Fruit fly (Drosophila melanogaster) whole organism, embryonic: ENCODE results near the gene CG17349.

Source experiments
- Abd-B ChIP-seq: fragments of 200-800 bp; sonication (Bioruptor generic); optimal IDR thresholded peaks from 2 replicates; lab custom pipeline; 2018; ENCODE audit warnings: missing biosample characterization, mild to moderate bottlenecking, missing genetic modification characterization, moderate library complexity
- Atf3 ChIP-seq: fragments of 200-800 bp; sonication (Bioruptor generic); optimal IDR thresholded peaks from 3 replicates; lab custom pipeline; 2016; ENCODE audit warnings: missing biosample characterization, missing genetic modification characterization
- BtbVII ChIP-seq: fragments of 200-800 bp; sonication (Bioruptor generic); optimal IDR thresholded peaks from 3 replicates; lab custom pipeline; 2017; ENCODE audit warnings: missing biosample characterization, mild to moderate bottlenecking, missing genetic modification characterization
- CG10267 ChIP-seq: fragments of 200-800 bp; sonication (Bioruptor generic); optimal IDR thresholded peaks from 2 replicates; lab custom pipeline; 2018; ENCODE audit warnings: missing biosample characterization, mild to moderate bottlenecking, missing genetic modification characterization, moderate library complexity
- CG10565 ChIP-seq: fragments of 200-800 bp; sonication (Bioruptor generic); optimal IDR thresholded peaks from 3 replicates; lab custom pipeline; 2016; ENCODE audit warnings: missing biosample characterization, mild to moderate bottlenecking, missing genetic modification characterization
- CG11085 ChIP-seq: fragments of 200-800 bp; sonication (Bioruptor generic); IDR thresholded peaks from 2 replicates; pipeline ENCODE4 v1.3.6; 2022; ENCODE audit warnings: missing biosample characterization, missing genetic modification characterization
- CG12104 ChIP-seq: fragments of 200-800 bp; sonication (Bioruptor generic); optimal IDR thresholded peaks from 3 replicates; lab custom pipeline; 2016; ENCODE audit warnings: missing biosample characterization, missing genetic modification characterization
- CG1233 ChIP-seq: fragments of 200-800 bp; sonication (Bioruptor generic); optimal IDR thresholded peaks from 4 replicates; lab custom pipeline; 2018; ENCODE audit warnings: missing biosample characterization, mild to moderate bottlenecking, missing genetic modification characterization
- CG14050 ChIP-seq: fragments of 200-800 bp; sonication (Bioruptor generic); IDR thresholded peaks from 3 replicates; pipeline ENCODE4 v1.3.6; 2022; ENCODE audit warnings: missing biosample characterization, missing genetic modification characterization
- CG15601 ChIP-seq: fragments of 200-800 bp; sonication (Bioruptor generic); optimal IDR thresholded peaks from 3 replicates; lab custom pipeline; 2019; ENCODE audit warnings: missing biosample characterization, mild to moderate bottlenecking, missing genetic modification characterization, moderate library complexity
- CG16813 ChIP-seq: fragments of 200-800 bp; sonication (Bioruptor generic); IDR thresholded peaks from 3 replicates; pipeline ENCODE4 v1.3.6; 2022; ENCODE audit warnings: missing biosample characterization, missing genetic modification characterization; ENCODE audit not compliant: partially characterized antibody
- CG2129 ChIP-seq: fragments of 200-800 bp; sonication (Bioruptor generic); IDR thresholded peaks from 2 replicates; pipeline ENCODE4 v1.3.6; 2022; ENCODE audit warnings: missing biosample characterization, missing genetic modification characterization; ENCODE audit not compliant: partially characterized antibody
- CG2202 ChIP-seq: fragments of 200-800 bp; sonication (Bioruptor generic); optimal IDR thresholded peaks from 2 replicates; lab custom pipeline; 2018; ENCODE audit warnings: missing biosample characterization, mild to moderate bottlenecking, missing genetic modification characterization
- CG2875 ChIP-seq: fragments of 200-800 bp; sonication (Bioruptor generic); optimal IDR thresholded peaks from 2 replicates; lab custom pipeline; 2017; ENCODE audit warnings: missing biosample characterization, mild to moderate bottlenecking, missing genetic modification characterization, missing genetic modification reagents
- CG4404 ChIP-seq: fragments of 200-800 bp; sonication (Bioruptor generic); IDR thresholded peaks from 2 replicates; pipeline ENCODE4 v1.3.6; 2022; ENCODE audit warnings: missing biosample characterization, missing genetic modification characterization
- CG4617 ChIP-seq: fragments of 200-800 bp; sonication (Bioruptor generic); optimal IDR thresholded peaks from 3 replicates; lab custom pipeline; 2016; ENCODE audit warnings: missing biosample characterization, missing genetic modification characterization, borderline replicate concordance
- CG4707 ChIP-seq: fragments of 200-800 bp; sonication (Bioruptor generic); optimal IDR thresholded peaks from 2 replicates; lab custom pipeline; 2018; ENCODE audit warnings: missing biosample characterization, mild to moderate bottlenecking, missing genetic modification characterization, moderate library complexity
- CG5245 ChIP-seq: fragments of 200-800 bp; sonication (Bioruptor generic); optimal IDR thresholded peaks from 3 replicates; lab custom pipeline; 2016; ENCODE audit warnings: missing biosample characterization, missing genetic modification characterization
- CG6254 ChIP-seq: fragments of 200-800 bp; sonication (Bioruptor generic); optimal IDR thresholded peaks from 3 replicates; lab custom pipeline; 2017; ENCODE audit warnings: mild to moderate bottlenecking, missing biosample characterization, missing genetic modification reagents, missing genetic modification characterization
- CG6689 ChIP-seq: fragments of 200-800 bp; sonication (Bioruptor generic); IDR thresholded peaks from 2 replicates; pipeline ENCODE4 v1.3.6; 2022; ENCODE audit warnings: missing biosample characterization, missing genetic modification characterization
- CG6854 ChIP-seq: fragments of 200-800 bp; sonication (Bioruptor generic); optimal IDR thresholded peaks from 3 replicates; lab custom pipeline; 2017; ENCODE audit warnings: missing biosample characterization, mild to moderate bottlenecking, missing genetic modification characterization
- CG8359 ChIP-seq: fragments of 200-800 bp; sonication (Bioruptor generic); optimal IDR thresholded peaks from 2 replicates; lab custom pipeline; 2017; ENCODE audit warnings: missing biosample characterization, mild to moderate bottlenecking, missing genetic modification characterization, borderline replicate concordance
- CG8388 ChIP-seq: fragments of 200-800 bp; sonication (Bioruptor generic); optimal IDR thresholded peaks from 2 replicates; lab custom pipeline; 2019; ENCODE audit warnings: missing biosample characterization, mild to moderate bottlenecking, missing genetic modification characterization, moderate library complexity
- CG9817 ChIP-seq: fragments of 200-800 bp; sonication (Bioruptor generic); optimal IDR thresholded peaks from 2 replicates; lab custom pipeline; 2018; ENCODE audit warnings: missing biosample characterization, mild to moderate bottlenecking, missing genetic modification characterization, moderate library complexity
- CG9932 ChIP-seq: fragments of 200-800 bp; sonication (Bioruptor generic); IDR thresholded peaks from 2 replicates; pipeline ENCODE4 v1.3.6; 2022; ENCODE audit warnings: missing biosample characterization, missing genetic modification characterization
- CkIIα-i1 ChIP-seq: fragments of 200-800 bp; sonication (Bioruptor generic); IDR thresholded peaks from 2 replicates; pipeline ENCODE4 v1.3.6; 2022; ENCODE audit warnings: missing biosample characterization, missing genetic modification characterization
- CrebB ChIP-seq: fragments of 200-800 bp; sonication (Bioruptor generic); optimal IDR thresholded peaks from 3 replicates; lab custom pipeline; 2018; ENCODE audit warnings: missing biosample characterization, mild to moderate bottlenecking, missing genetic modification characterization
- D19A ChIP-seq: fragments of 200-800 bp; optimal IDR thresholded peaks from 3 replicates; lab custom pipeline; 2019; ENCODE audit warnings: missing biosample characterization, mild to moderate bottlenecking, missing genetic modification characterization, moderate library complexity
- Doc3 ChIP-seq: fragments of 200-800 bp; sonication (Bioruptor generic); IDR thresholded peaks from 3 replicates; pipeline ENCODE4 v1.3.6; 2022; ENCODE audit warnings: missing biosample characterization, missing genetic modification characterization; ENCODE audit not compliant: partially characterized antibody
- Dp ChIP-seq: fragments of 200-800 bp; sonication (Bioruptor generic); optimal IDR thresholded peaks from 2 replicates; lab custom pipeline; 2018; ENCODE audit warnings: missing biosample characterization, mild to moderate bottlenecking, missing genetic modification characterization, moderate library complexity
- ERR ChIP-seq: fragments of 200-800 bp; sonication (Bioruptor generic); optimal IDR thresholded peaks from 2 replicates; lab custom pipeline; 2016; ENCODE audit warnings: missing biosample characterization, missing genetic modification characterization
- Eip74EF ChIP-seq, 2 experiments: fragments of 200-800 bp in 1 of 2; fragments of >200 bp in 1 of 2; sonication (Bioruptor generic) in 1 of 2; optimal IDR thresholded peaks; 2 replicates each; lab custom pipeline; 2017 to 2019; ENCODE audit warnings: missing biosample characterization in 2 of 2, missing genetic modification characterization in 2 of 2, mild to moderate bottlenecking in 1 of 2, moderate library complexity in 1 of 2
- NK7.1 ChIP-seq: fragments of 200-800 bp; sonication (Bioruptor generic); optimal IDR thresholded peaks from 3 replicates; lab custom pipeline; 2016; ENCODE audit warnings: missing biosample characterization, missing genetic modification characterization
- YL-1 ChIP-seq: fragments of 200-800 bp; sonication (Bioruptor generic); optimal IDR thresholded peaks from 3 replicates; lab custom pipeline; 2017; ENCODE audit warnings: missing biosample characterization, mild to moderate bottlenecking, missing genetic modification characterization
- ac ChIP-seq: fragments of 200-800 bp; sonication (Bioruptor generic); optimal IDR thresholded peaks from 3 replicates; lab custom pipeline; 2017; ENCODE audit warnings: missing biosample characterization, mild to moderate bottlenecking, missing genetic modification characterization
- ara ChIP-seq: fragments of 200-800 bp; sonication (Bioruptor generic); IDR thresholded peaks from 2 replicates; pipeline ENCODE4 v1.3.6; 2022; ENCODE audit warnings: missing biosample characterization, missing genetic modification characterization
- bsh ChIP-seq, 2 experiments: fragments of 200-800 bp; sonication (Bioruptor generic); optimal IDR thresholded peaks; 2 replicates each; lab custom pipeline; 2017 to 2018; ENCODE audit warnings: mild to moderate bottlenecking in 2 of 2, missing biosample characterization in 2 of 2, missing genetic modification characterization in 2 of 2, moderate library complexity in 1 of 2
- cas ChIP-seq: fragments of 200-800 bp; sonication (Bioruptor generic); IDR thresholded peaks from 2 replicates; pipeline ENCODE4 v1.3.6; 2022; ENCODE audit warnings: missing biosample characterization, missing genetic modification characterization
- ci ChIP-seq: fragments of 200-800 bp; sonication (Bioruptor generic); IDR thresholded peaks from 3 replicates; pipeline ENCODE4 v1.3.6; 2022; ENCODE audit warnings: missing biosample characterization, missing genetic modification characterization
- cwo ChIP-seq: fragments of 200-800 bp; sonication (Bioruptor generic); optimal IDR thresholded peaks from 3 replicates; lab custom pipeline; 2017; ENCODE audit warnings: missing biosample characterization, missing genetic modification characterization, mild to moderate bottlenecking, moderate library complexity, missing genetic modification reagents
- danr ChIP-seq: fragments of 200-800 bp; sonication (Bioruptor generic); IDR thresholded peaks from 2 replicates; pipeline ENCODE4 v1.3.6; 2022; ENCODE audit warnings: missing biosample characterization, missing genetic modification characterization
- dysf ChIP-seq: fragments of 200-800 bp; sonication (Bioruptor generic); IDR thresholded peaks from 3 replicates; pipeline ENCODE4 v1.3.6; 2022; ENCODE audit warnings: missing biosample characterization, missing genetic modification characterization
- eve ChIP-seq, 2 experiments: fragments of >200 bp; optimal IDR thresholded peaks; 2 replicates each; lab custom pipeline; 2017; ENCODE audit warnings: missing biosample characterization in 2 of 2, missing genetic modification characterization in 2 of 2
- kni ChIP-seq: fragments of 200-800 bp; sonication (Bioruptor generic); optimal IDR thresholded peaks from 3 replicates; lab custom pipeline; 2017; ENCODE audit warnings: mild to moderate bottlenecking, missing biosample characterization, missing genetic modification reagents, missing genetic modification characterization
- nmo ChIP-seq: fragments of 200-800 bp; sonication (Bioruptor generic); optimal IDR thresholded peaks from 2 replicates; lab custom pipeline; 2018; ENCODE audit warnings: missing biosample characterization, mild to moderate bottlenecking, missing genetic modification characterization, moderate library complexity
- seq ChIP-seq: fragments of 200-800 bp; sonication (Bioruptor generic); IDR thresholded peaks from 2 replicates; pipeline ENCODE4 v1.3.6; 2022; ENCODE audit warnings: missing biosample characterization, missing genetic modification characterization
- sqz ChIP-seq: fragments of 200-800 bp; sonication (Bioruptor generic); optimal IDR thresholded peaks from 3 replicates; lab custom pipeline; 2018; ENCODE audit warnings: missing biosample characterization, mild to moderate bottlenecking, missing genetic modification characterization
- stc ChIP-seq: fragments of 200-800 bp; sonication (Bioruptor generic); IDR thresholded peaks from 2 replicates; pipeline ENCODE4 v1.3.6; 2022; ENCODE audit warnings: missing biosample characterization, missing genetic modification characterization
- trem ChIP-seq: fragments of 200-800 bp; optimal IDR thresholded peaks from 3 replicates; lab custom pipeline; 2019; ENCODE audit warnings: missing biosample characterization, mild to moderate bottlenecking, missing genetic modification characterization, moderate library complexity
- trh ChIP-seq: fragments of 200-800 bp; sonication (Bioruptor generic); optimal IDR thresholded peaks from 2 replicates; lab custom pipeline; 2016; ENCODE audit warnings: missing biosample characterization, missing genetic modification characterization

The CG17349 gene

DNA sequence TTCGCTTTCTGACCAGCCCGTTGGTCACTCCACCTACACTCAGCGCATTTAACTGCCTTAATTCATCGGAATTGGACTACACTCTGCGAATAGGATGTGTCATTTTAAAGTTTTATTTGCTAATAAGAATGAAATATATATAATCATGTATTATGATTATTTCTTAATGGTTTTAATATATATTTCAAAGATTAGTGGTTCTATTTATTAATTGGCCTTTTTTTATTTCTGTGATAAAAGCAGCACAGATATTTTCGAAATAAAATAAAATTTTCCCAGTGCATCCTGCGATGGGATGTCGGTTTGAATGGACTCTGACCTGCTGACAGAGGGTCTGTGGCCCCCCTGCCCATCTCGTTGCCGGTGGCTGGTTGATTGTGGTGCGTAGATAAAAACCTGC is 3.6 kb downstream of the CG17349 start (continued):
- TF ChIP-seq ci (GFP tag; lab: Robert Waterston, UW) (no peak), D19A (tag; lab: Kevin White, UChicago) (peak; percentile 35), CG8388 (peak; percentile 48), CG15601 (tag; lab: Kevin White, UChicago) (peak; percentile 59), dysf (0 out of 3 replicates have a peak, but pooled peaks have one; percentile 10), stc (GFP tag; lab: Robert Waterston, UW) (no peak), BtbVII (GFP tag; lab: Kevin White, UChicago) (no peak), kni (GFP tag; lab: Kevin White, UChicago) (no peak), CG10565 (GFP tag; lab: Kevin White, UChicago) (no peak), CG6689 (GFP tag; lab: Robert Waterston, UW) (no peak), bsh (GFP tag; optimal IDR thresholded peaks at IDR 0.05; lab: Kevin White, UChicago) (peak in 1 of 2 experiments; percentile 66), CG4404 (GFP tag; lab: Robert Waterston, UW) (no peak), NK7.1 (GFP tag; lab: Kevin White, UChicago) (no peak), CG14050 (no peak), CrebB (no peak), CG10267 (tag; lab: Kevin White, UChicago) (peak; percentile 47), Atf3 (no peak), CG12104 (GFP tag; lab: Kevin White, UChicago) (no peak), YL-1 (GFP tag; lab: Kevin White, UChicago) (no peak), cas (no peak), CG6854 (GFP tag; lab: Kevin White, UChicago) (no peak), CG8359 (GFP tag; lab: Kevin White, UChicago) (no peak), ac (GFP tag; lab: Kevin White, UChicago) (no peak), CG16813 (GFP tag; lab: Robert Waterston, UW) (no peak), CG9817 (tag; lab: Kevin White, UChicago) (no peak), CG11085 (GFP tag; lab: Robert Waterston, UW) (no peak), ara (GFP tag; lab: Robert Waterston, UW) (no peak), Eip74EF (GFP tag; optimal IDR thresholded peaks at IDR 0.05; lab: Kevin White, UChicago) (peak in 1 of 2 experiments; percentile 1), seq (GFP tag; lab: Robert Waterston, UW) (0 out of 2 replicates have a peak, but pooled peaks have one; percentile 9), trh (GFP tag; lab: Kevin White, UChicago) (no peak), CG1233 (GFP tag; lab: Kevin White, UChicago) (no peak), Doc3 (GFP tag; lab: Robert Waterston, UW) (no peak), CG9932 (GFP tag; lab: Robert Waterston, UW) (no peak), cwo (GFP tag; lab: Kevin White, UChicago) (no peak), CG2202 (tag; lab: Kevin White, UChicago) (peak; percentile 7), ERR (no peak), CkIIα-i1 (GFP tag; lab: Robert Waterston, UW) (no peak), CG2129 (no peak), trem (tag; lab: Kevin White, UChicago) (peak; percentile 38), nmo (GFP tag; lab: Kevin White, UChicago) (peak; percentile 55), Abd-B (GFP tag; lab: Kevin White, UChicago) (peak; percentile 17), sqz (GFP tag; lab: Kevin White, UChicago) (no peak), CG6254 (GFP tag; lab: Kevin White, UChicago) (peak; percentile 10), CG5245 (peak; percentile 9), CG2875 (GFP tag; lab: Kevin White, UChicago) (peak; percentile 0), eve (GFP tag; optimal IDR thresholded peaks at IDR 0.05; lab: Kevin White, UChicago) (peak in 1 of 2 experiments; percentile 27), Dp (GFP tag; lab: Kevin White, UChicago) (no peak), CG4707 (no peak), danr (no peak), CG4617 (GFP tag; lab: Kevin White, UChicago) (no peak)
